Worm (Caenorhabditis elegans) whole organism, mixed stage, embryonic: ENCODE measurements around the gene T22B7.7.

ENCODE experiments used
- M03D4.4 ChIP-seq: sonication (generic microtip); optimal IDR thresholded peaks from 2 replicates; lab custom pipeline; 2017; ENCODE audit warnings: mild to moderate bottlenecking, missing genetic modification characterization, missing compliant biosample characterization
- bed-3 ChIP-seq: fragments of 200-800 bp; sonication (Bioruptor generic); optimal IDR thresholded peaks from 3 replicates; lab custom pipeline; 2018; ENCODE audit warnings: mild to moderate bottlenecking, missing genetic modification characterization, moderate library complexity, missing compliant biosample characterization
- blmp-1 ChIP-seq: fragments of 150-350 bp; optimal IDR thresholded peaks from 2 replicates; lab custom pipeline; 2014; ENCODE audit warnings: missing biosample characterization, missing genetic modification characterization
- ces-1 ChIP-seq: fragments of 150-350 bp; optimal IDR thresholded peaks from 2 replicates; lab custom pipeline; 2014; ENCODE audit warnings: missing biosample characterization, missing genetic modification reagents, missing genetic modification characterization
- drap-1 ChIP-seq: fragments of 200-800 bp; sonication (Bioruptor generic); optimal IDR thresholded peaks from 3 replicates; lab custom pipeline; 2018; ENCODE audit warnings: mild to moderate bottlenecking, missing genetic modification characterization, missing compliant biosample characterization
- elt-1 ChIP-seq: sonication (generic microtip); optimal IDR thresholded peaks from 2 replicates; lab custom pipeline; 2017; ENCODE audit warnings: missing genetic modification characterization, mild to moderate bottlenecking, missing compliant biosample characterization, antibody characterized with exemption, moderate library complexity, borderline replicate concordance; ENCODE audit not compliant: insufficient read depth
- elt-3 ChIP-seq: fragments of 150-350 bp; optimal IDR thresholded peaks from 2 replicates; lab custom pipeline; 2014; ENCODE audit warnings: missing biosample characterization, missing genetic modification characterization
- flh-1 ChIP-seq: fragments of 200-800 bp; sonication (Bioruptor generic); optimal IDR thresholded peaks from 2 replicates; lab custom pipeline; 2018; ENCODE audit warnings: mild to moderate bottlenecking, missing genetic modification characterization, moderate library complexity, missing compliant biosample characterization
- ham-2 ChIP-seq: fragments of 200-800 bp; sonication (Bioruptor generic); optimal IDR thresholded peaks from 2 replicates; lab custom pipeline; 2018; ENCODE audit warnings: mild to moderate bottlenecking, missing genetic modification characterization, missing compliant biosample characterization
- hlh-1 ChIP-seq: fragments of 150-350 bp; optimal IDR thresholded peaks from 2 replicates; lab custom pipeline; 2014; ENCODE audit warnings: missing biosample characterization, missing genetic modification reagents, missing genetic modification characterization
- lin-32 ChIP-seq: fragments of 200-800 bp; sonication (Bioruptor generic); optimal IDR thresholded peaks from 2 replicates; lab custom pipeline; 2018; ENCODE audit warnings: mild to moderate bottlenecking, missing genetic modification characterization, missing compliant biosample characterization
- mab-5 ChIP-seq: fragments of 150-350 bp; optimal IDR thresholded peaks from 2 replicates; lab custom pipeline; 2014; ENCODE audit warnings: missing biosample characterization, missing genetic modification characterization
- mls-2 ChIP-seq: sonication (generic microtip); optimal IDR thresholded peaks from 2 replicates; lab custom pipeline; 2016; ENCODE audit warnings: mild to moderate bottlenecking, missing genetic modification characterization, moderate library complexity, missing compliant biosample characterization
- nhr-2 ChIP-seq: fragments of 150-350 bp; optimal IDR thresholded peaks from 2 replicates; lab custom pipeline; 2014; ENCODE audit warnings: missing biosample characterization, missing genetic modification characterization
- nhr-237 ChIP-seq: fragments of 150-350 bp; optimal IDR thresholded peaks from 2 replicates; lab custom pipeline; 2014; ENCODE audit warnings: missing biosample characterization, missing genetic modification characterization
- nhr-28 ChIP-seq: fragments of 150-350 bp; optimal IDR thresholded peaks from 2 replicates; lab custom pipeline; 2014; ENCODE audit warnings: missing biosample characterization, missing genetic modification characterization
- nhr-76 ChIP-seq: sonication (generic microtip); optimal IDR thresholded peaks from 2 replicates; lab custom pipeline; 2017; ENCODE audit warnings: missing biosample characterization, missing genetic modification characterization
- pha-4 ChIP-seq: fragments of 150-350 bp; optimal IDR thresholded peaks from 2 replicates; lab custom pipeline; 2018; ENCODE audit warnings: missing biosample characterization, missing genetic modification reagents, missing genetic modification characterization
- snpc-4 ChIP-seq: fragments of 150-350 bp; optimal IDR thresholded peaks from 2 replicates; lab custom pipeline; 2014; ENCODE audit warnings: missing biosample characterization, missing genetic modification characterization
- sptf-1 ChIP-seq: sonication (generic microtip); optimal IDR thresholded peaks from 2 replicates; lab custom pipeline; 2017; ENCODE audit warnings: mild to moderate bottlenecking, missing genetic modification characterization, moderate library complexity, missing compliant biosample characterization
- tbx-8 ChIP-seq: fragments of 200-800 bp; sonication (Bioruptor generic); optimal IDR thresholded peaks from 2 replicates; lab custom pipeline; 2018; ENCODE audit warnings: mild to moderate bottlenecking, missing genetic modification characterization, moderate library complexity, missing compliant biosample characterization
- unc-39 ChIP-seq: fragments of 150-350 bp; optimal IDR thresholded peaks from 2 replicates; lab custom pipeline; 2014; ENCODE audit warnings: missing biosample characterization, missing genetic modification characterization
- zip-8 ChIP-seq: fragments of 150-350 bp; optimal IDR thresholded peaks from 2 replicates; lab custom pipeline; 2014; ENCODE audit warnings: missing biosample characterization, missing genetic modification characterization
- ztf-11 ChIP-seq: fragments of 150-350 bp; optimal IDR thresholded peaks from 2 replicates; lab custom pipeline; 2014; ENCODE audit warnings: missing biosample characterization, missing genetic modification characterization

T22B7.7 gene

ce11 chrX:5628432-5628977, 25.4 kb downstream of the T22B7.7 start:
- no peak for TF ChIP-seq tbx-8 (GFP tag; lab: Kevin White, UChicago)

ce11 chrX:5621793-5622192, 32.1 kb downstream of the T22B7.7 start:
- TF ChIP-seq mls-2 (tag; lab: Kevin White, UChicago): no peak
- TF ChIP-seq mab-5 (tag; lab: Kevin White, UChicago): no peak
- TF ChIP-seq snpc-4 (tag; lab: Kevin White, UChicago): no peak
- no peak for TF ChIP-seq flh-1 (GFP tag; lab: Kevin White, UChicago)
- TF ChIP-seq nhr-2 (tag; lab: Kevin White, UChicago): no peak
- TF ChIP-seq ztf-11 (tag; lab: Kevin White, UChicago): no peak
- TF ChIP-seq ham-2: no peak
- no peak for TF ChIP-seq elt-3 (tag; lab: Kevin White, UChicago)
- TF ChIP-seq sptf-1 (tag; lab: Kevin White, UChicago): no peak
- TF ChIP-seq blmp-1 (tag; lab: Kevin White, UChicago): no peak
- TF ChIP-seq unc-39: no peak
- TF ChIP-seq nhr-28 (tag; lab: Kevin White, UChicago): no peak
- no peak for TF ChIP-seq drap-1 (GFP tag; lab: Kevin White, UChicago)

ce11 chrX:5616000-5616399, 37.9 kb downstream of the T22B7.7 start:
- TF ChIP-seq unc-39 (no peak), ces-1 (GFP tag; lab: Kevin White, UChicago) (no peak), M03D4.4 (tag; lab: Kevin White, UChicago) (no peak), elt-3 (tag; lab: Kevin White, UChicago) (no peak), nhr-76 (no peak), flh-1 (GFP tag; lab: Kevin White, UChicago) (no peak), elt-1 (tag; lab: Kevin White, UChicago) (no peak), hlh-1 (no peak)
- TF ChIP-seq, all 35 proteins: peak for 0

ce11 chrX:5611155-5611554, 42.7 kb downstream of the T22B7.7 start, which contains the start of gene octr-1:
octr-1 (minus strand) TSS chrX:5611255.
- no peak for TF ChIP-seq hlh-1

DNA sequence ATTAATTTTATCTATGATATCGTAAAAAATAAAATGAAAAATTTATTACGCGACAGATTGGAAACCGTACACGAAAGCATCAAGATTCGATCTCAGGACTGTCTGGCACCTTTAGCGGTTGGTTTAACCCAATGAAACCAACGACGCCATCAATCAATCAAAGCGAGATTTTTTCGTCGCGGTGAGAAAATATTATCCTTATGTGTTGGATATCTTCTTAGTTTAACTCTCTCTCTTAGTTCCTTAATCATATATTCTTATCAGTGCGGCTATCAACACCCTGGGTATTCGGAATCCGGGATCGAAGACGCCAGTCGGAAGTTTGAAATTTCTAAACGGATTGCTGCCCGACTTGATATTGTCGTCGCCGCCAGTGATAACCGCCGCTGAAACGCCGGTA, 48.8 kb downstream of the T22B7.7 start:
- TF ChIP-seq M03D4.4 (tag; lab: Kevin White, UChicago) (no peak), ham-2 (no peak), bed-3 (GFP tag; lab: Kevin White, UChicago) (no peak), flh-1 (GFP tag; lab: Kevin White, UChicago) (no peak)

DNA sequence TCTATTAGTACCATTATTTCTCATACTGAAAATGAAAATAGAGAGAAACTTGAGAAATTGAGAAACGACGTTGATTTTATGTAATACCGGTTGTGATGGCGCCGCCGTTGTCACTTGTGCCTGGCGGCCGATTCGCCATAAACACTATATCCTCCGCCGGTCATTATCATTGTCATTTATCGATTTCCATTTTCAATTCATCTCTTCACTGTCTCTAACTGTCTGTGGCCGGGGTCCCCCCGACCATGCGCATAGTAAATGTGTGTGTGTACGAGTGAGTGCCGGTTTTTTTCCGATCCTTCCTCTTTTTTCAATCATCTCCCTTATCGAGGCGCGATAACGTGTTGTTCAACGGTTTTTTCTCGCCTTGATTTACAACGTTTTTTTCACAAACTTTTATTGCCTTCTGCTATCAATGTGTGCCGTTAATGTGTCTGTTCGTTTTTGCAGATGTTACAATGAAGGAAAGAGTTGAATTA, 50.5 kb downstream of the T22B7.7 start, which contains the start of gene F14D12.1:
Gene F14D12.1, plus strand, starts transcription at position 429 of the 479 bp plus-strand sequence.
- no peak for TF ChIP-seq lin-32 (GFP tag; lab: Kevin White, UChicago)
- TF ChIP-seq zip-8 (tag; lab: Kevin White, UChicago): no peak
- no peak for TF ChIP-seq pha-4
- TF ChIP-seq snpc-4 (tag; lab: Kevin White, UChicago): no peak
- no peak for TF ChIP-seq M03D4.4 (tag; lab: Kevin White, UChicago)
- no peak for TF ChIP-seq ztf-11 (tag; lab: Kevin White, UChicago)
- no peak for TF ChIP-seq sptf-1 (tag; lab: Kevin White, UChicago)
- no peak for TF ChIP-seq ham-2
- TF ChIP-seq flh-1 (GFP tag; lab: Kevin White, UChicago): no peak
- TF ChIP-seq nhr-237 (tag; lab: Kevin White, UChicago): no peak
- TF ChIP-seq nhr-28 (tag; lab: Kevin White, UChicago): no peak
- TF ChIP-seq unc-39: no peak
